Worm (Caenorhabditis elegans): Measurements from ENCODE around the gene F43H9.3.

DNA sequence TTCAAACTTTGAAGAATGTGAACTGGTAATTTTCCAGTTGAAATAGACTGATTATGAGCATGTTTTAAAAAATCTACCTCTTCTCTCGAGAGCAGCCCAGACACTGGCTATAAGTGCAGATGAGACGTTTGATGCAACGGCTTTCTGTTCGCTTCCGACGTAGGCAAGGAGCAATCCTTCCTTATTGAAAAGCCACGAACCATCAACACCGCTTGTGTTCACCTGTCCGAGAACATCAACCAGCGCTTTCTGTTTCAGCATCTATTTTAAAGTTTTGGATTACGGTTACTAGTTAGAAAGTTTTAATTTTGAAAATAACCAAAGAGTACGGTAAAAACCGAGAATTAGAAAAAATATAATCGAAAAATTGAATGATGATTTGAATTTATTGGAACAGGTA lies 13.9 kb downstream of the F43H9.3 start, which contains the start of gene lmtr-2:
- TF ChIP-seq nhr-237 (tag; optimal IDR thresholded peaks at IDR 0.05) (no peak), ZK546.5 (tag; optimal IDR thresholded peaks at IDR 0.05) (no peak), ztf-11 (tag; optimal IDR thresholded peaks at IDR 0.05) (no peak), aly-2 (tag; optimal IDR thresholded peaks at IDR 0.05) (no peak), elt-2 (tag; optimal IDR thresholded peaks at IDR 0.05) (no peak), tbx-2 (tag; optimal IDR thresholded peaks at IDR 0.05) (no peak), nhr-76 (tag; optimal IDR thresholded peaks at IDR 0.05) (no peak), unc-62 (GFP tag; optimal IDR thresholded peaks at IDR 0.05) (no peak), mdl-1 (tag; optimal IDR thresholded peaks at IDR 0.05) (no peak), lin-39 (tag; optimal IDR thresholded peaks at IDR 0.05) (no peak), ceh-16 (tag; optimal IDR thresholded peaks at IDR 0.05) (no peak)
